Worm (Caenorhabditis elegans): ENCODE data around the gene W09C2.7.

Gene W09C2.7

ce11 chrIV:9588784-9589457, 33.3 kb downstream of the W09C2.7 start, which contains the start of gene trcs-1:
Gene trcs-1, minus strand, starts transcription at chrIV:9588834.
- TF ChIP-seq unc-62 (GFP tag; optimal IDR thresholded peaks at IDR 0.05) = no peak

- TF ChIP-seq unc-39 (tag; optimal IDR thresholded peaks at IDR 0.05) (no peak), Y55F3AM.14 (GFP tag; optimal IDR thresholded peaks at IDR 0.05) (no peak)
These were observed 37.8 kb downstream of the W09C2.7 start for ce11 chrIV:9584352-9584751.

- TF ChIP-seq unc-55 (GFP tag; optimal IDR thresholded peaks at IDR 0.05) (no peak), nhr-23 (tag; optimal IDR thresholded peaks at IDR 0.05) (no peak), lin-13 (GFP tag; optimal IDR thresholded peaks at IDR 0.05) (no peak), aly-2 (tag; optimal IDR thresholded peaks at IDR 0.05) (no peak), nhr-77 (tag; optimal IDR thresholded peaks at IDR 0.05) (no peak), nhr-10 (tag; optimal IDR thresholded peaks at IDR 0.05) (no peak), unc-39 (tag; optimal IDR thresholded peaks at IDR 0.05) (no peak), elt-3 (tag; optimal IDR thresholded peaks at IDR 0.05) (no peak), ceh-16 (tag; optimal IDR thresholded peaks at IDR 0.05) (no peak), blmp-1 (tag; optimal IDR thresholded peaks at IDR 0.05; ENCODE audit: insufficient read depth) (no peak), Y55F3AM.14 (GFP tag; optimal IDR thresholded peaks at IDR 0.05) (no peak), alr-1 (tag; optimal IDR thresholded peaks at IDR 0.05) (no peak), ztf-11 (tag; optimal IDR thresholded peaks at IDR 0.05) (no peak), ztf-1 (GFP tag; conservative IDR thresholded peaks at IDR 0.05) (no peak), nhr-237 (tag; optimal IDR thresholded peaks at IDR 0.05) (no peak), R02D3.7 (tag; optimal IDR thresholded peaks at IDR 0.05) (no peak), mbf-1 (tag; optimal IDR thresholded peaks at IDR 0.05) (no peak)
These were observed 42.2 kb downstream of the W09C2.7 start, which contains the start of gene npr-2 for ce11 chrIV:9580021-9580420. Gene npr-2, minus strand, starts transcription at chrIV:9580121.
